Worm (Caenorhabditis elegans) whole organism, L1 larva: ENCODE data around the gene ins-10.

ENCODE experiments used
- C16A3.4 ChIP-seq: fragments of 150-350 bp; optimal IDR thresholded peaks from 2 replicates; lab custom pipeline; 2014; ENCODE audit warnings: missing biosample characterization, missing genetic modification characterization
- C34B4.2 ChIP-seq: sonication (generic microtip); optimal IDR thresholded peaks from 2 replicates; lab custom pipeline; 2017; ENCODE audit warnings: mild to moderate bottlenecking, missing genetic modification characterization, missing compliant biosample characterization
- Y116A8C.19 ChIP-seq: sonication (generic microtip); optimal IDR thresholded peaks from 2 replicates; lab custom pipeline; 2016; ENCODE audit warnings: missing compliant biosample characterization, missing genetic modification characterization, borderline replicate concordance
- aha-1 ChIP-seq: fragments of 150-350 bp; optimal IDR thresholded peaks from 2 replicates; lab custom pipeline; 2014; ENCODE audit warnings: missing biosample characterization, missing genetic modification characterization
- alr-1 ChIP-seq: fragments of 200-800 bp; sonication (Bioruptor generic); optimal IDR thresholded peaks from 2 replicates; lab custom pipeline; 2018; ENCODE audit warnings: borderline replicate concordance, mild to moderate bottlenecking, missing genetic modification characterization, missing compliant biosample characterization
- aly-2 ChIP-seq: fragments of 150-350 bp; optimal IDR thresholded peaks from 2 replicates; lab custom pipeline; 2014; ENCODE audit warnings: missing biosample characterization, missing genetic modification characterization
- ama-1 ChIP-seq: fragments of 150-350 bp; optimal IDR thresholded peaks from 2 replicates; lab custom pipeline; 2014
- ceh-63 ChIP-seq: fragments of 200-800 bp; sonication (Bioruptor generic); optimal IDR thresholded peaks from 2 replicates; lab custom pipeline; 2018; ENCODE audit warnings: mild to moderate bottlenecking, missing genetic modification characterization, missing compliant biosample characterization
- ceh-8 ChIP-seq: fragments of 200-800 bp; sonication (Bioruptor generic); optimal IDR thresholded peaks from 2 replicates; lab custom pipeline; 2018; ENCODE audit warnings: mild to moderate bottlenecking, missing genetic modification characterization, moderate library complexity, missing compliant biosample characterization
- ceh-88 ChIP-seq: fragments of 200-800 bp; sonication (Bioruptor generic); IDR thresholded peaks from 2 replicates; pipeline ENCODE4 v1.3.6; 2022; ENCODE audit warnings: missing genetic modification characterization, missing compliant biosample characterization
- ceh-90 ChIP-seq: sonication (generic microtip); optimal IDR thresholded peaks from 2 replicates; lab custom pipeline; 2016; ENCODE audit warnings: missing genetic modification characterization, missing compliant biosample characterization
- dpl-1 ChIP-seq, 3 experiments: fragments of 150-350 bp in 2 of 3; sonication (generic microtip) in 1 of 3; optimal IDR thresholded peaks; 2 replicates each; lab custom pipeline; 2014 to 2017; ENCODE audit warnings: missing biosample characterization in 3 of 3, missing genetic modification characterization in 3 of 3, missing genetic modification reagents in 3 of 3
- dsc-1 ChIP-seq: sonication (generic microtip); optimal IDR thresholded peaks from 2 replicates; lab custom pipeline; 2016; ENCODE audit warnings: mild to moderate bottlenecking, missing genetic modification characterization, missing compliant biosample characterization
- egl-27 ChIP-seq, 2 experiments: fragments of 150-350 bp in 1 of 2; sonication (generic microtip); optimal IDR thresholded peaks; 3 replicates each; lab custom pipeline; 2017 to 2018; ENCODE audit warnings: missing biosample characterization in 2 of 2, missing genetic modification characterization in 2 of 2, missing genetic modification reagents in 2 of 2
- elt-2 ChIP-seq: sonication (generic microtip); optimal IDR thresholded peaks from 2 replicates; lab custom pipeline; 2016; ENCODE audit warnings: missing genetic modification characterization, mild to moderate bottlenecking, inconsistent platforms, missing compliant biosample characterization, missing genetic modification reagents
- elt-3 ChIP-seq, 6 experiments: fragments of 150-350 bp in 1 of 6; sonication (generic microtip); optimal IDR thresholded peaks; 2 replicates each; lab custom pipeline; 2017 to 2018; ENCODE audit warnings: missing biosample characterization in 6 of 6, missing genetic modification characterization in 6 of 6, inconsistent platforms in 1 of 6
- ets-5 ChIP-seq: fragments of 200-800 bp; sonication (Bioruptor generic); IDR thresholded peaks from 2 replicates; pipeline ENCODE4 v1.3.6; 2022; ENCODE audit warnings: missing genetic modification characterization, missing compliant biosample characterization
- fkh-10 ChIP-seq: sonication (generic microtip); optimal IDR thresholded peaks from 2 replicates; lab custom pipeline; 2017; ENCODE audit warnings: missing biosample characterization, missing genetic modification reagents, missing genetic modification characterization
- hlh-4 ChIP-seq: sonication (generic microtip); optimal IDR thresholded peaks from 2 replicates; lab custom pipeline; 2016; ENCODE audit warnings: mild to moderate bottlenecking, missing genetic modification characterization, missing compliant biosample characterization
- hpl-2 ChIP-seq: fragments of 150-350 bp; optimal IDR thresholded peaks from 2 replicates; lab custom pipeline; 2014; ENCODE audit warnings: missing biosample characterization, missing genetic modification reagents, missing genetic modification characterization
- irx-1 ChIP-seq: sonication (generic microtip); optimal IDR thresholded peaks from 2 replicates; lab custom pipeline; 2016; ENCODE audit warnings: missing genetic modification characterization, missing compliant biosample characterization
- isw-1 ChIP-seq: fragments of 200-800 bp; sonication (Bioruptor generic); IDR thresholded peaks from 2 replicates; pipeline ENCODE4 v1.3.6; 2022; ENCODE audit warnings: missing genetic modification characterization, missing compliant biosample characterization
- jun-1 ChIP-seq: fragments of 150-350 bp; optimal IDR thresholded peaks from 2 replicates; lab custom pipeline; 2014; ENCODE audit warnings: missing biosample characterization, missing genetic modification reagents, missing genetic modification characterization
- lin-13 ChIP-seq: fragments of 150-350 bp; optimal IDR thresholded peaks from 2 replicates; lab custom pipeline; 2014; ENCODE audit warnings: missing biosample characterization, missing genetic modification reagents, missing genetic modification characterization
- lin-14 ChIP-seq: fragments of 200-800 bp; sonication (Bioruptor generic); optimal IDR thresholded peaks from 2 replicates; lab custom pipeline; 2018; ENCODE audit warnings: mild to moderate bottlenecking, missing genetic modification characterization, moderate library complexity, missing compliant biosample characterization
- lin-35 ChIP-seq, 2 experiments: fragments of 150-350 bp; optimal IDR thresholded peaks; 2 replicates each; lab custom pipeline; 2014; ENCODE audit warnings: missing biosample characterization in 2 of 2, missing genetic modification characterization in 2 of 2, missing genetic modification reagents in 2 of 2
- lin-39 ChIP-seq: fragments of 150-350 bp; optimal IDR thresholded peaks from 2 replicates; lab custom pipeline; 2014; ENCODE audit warnings: missing biosample characterization, missing genetic modification reagents, missing genetic modification characterization
- lir-3 ChIP-seq: sonication (generic microtip); optimal IDR thresholded peaks from 2 replicates; lab custom pipeline; 2016; ENCODE audit warnings: mild to moderate bottlenecking, missing genetic modification characterization, moderate library complexity, missing compliant biosample characterization; ENCODE audit not compliant: poor library complexity
- lsy-2 ChIP-seq, 2 experiments: fragments of 150-350 bp; optimal IDR thresholded peaks; 2 replicates each; lab custom pipeline; 2014; ENCODE audit warnings: missing biosample characterization in 2 of 2, missing genetic modification characterization in 2 of 2
- mep-1 ChIP-seq: fragments of 150-350 bp; optimal IDR thresholded peaks from 2 replicates; lab custom pipeline; 2014; ENCODE audit warnings: missing biosample characterization, missing genetic modification characterization
- nhr-11 ChIP-seq: fragments of 150-350 bp; optimal IDR thresholded peaks from 2 replicates; lab custom pipeline; 2014; ENCODE audit warnings: missing biosample characterization, missing genetic modification characterization
- nhr-237 ChIP-seq: fragments of 150-350 bp; optimal IDR thresholded peaks from 2 replicates; lab custom pipeline; 2014; ENCODE audit warnings: missing biosample characterization, missing genetic modification characterization
- nhr-28 ChIP-seq: fragments of 150-350 bp; optimal IDR thresholded peaks from 2 replicates; lab custom pipeline; 2014; ENCODE audit warnings: missing biosample characterization, missing genetic modification characterization
- nhr-71 ChIP-seq: sonication (generic microtip); optimal IDR thresholded peaks from 2 replicates; lab custom pipeline; 2016; ENCODE audit warnings: mild to moderate bottlenecking, missing genetic modification characterization, moderate library complexity, missing compliant biosample characterization
- nhr-77 ChIP-seq: fragments of 150-350 bp; optimal IDR thresholded peaks from 2 replicates; lab custom pipeline; 2014; ENCODE audit warnings: missing biosample characterization, missing genetic modification characterization
- nhr-84 ChIP-seq: sonication (generic microtip); optimal IDR thresholded peaks from 2 replicates; lab custom pipeline; 2017; ENCODE audit warnings: missing biosample characterization, missing genetic modification characterization
- nhr-85 ChIP-seq: sonication (generic microtip); peaks from one replicate; lab custom pipeline; 2016; ENCODE audit warnings: missing genetic modification characterization, inconsistent platforms, missing compliant biosample characterization
- nhr-90 ChIP-seq: sonication (generic microtip); optimal IDR thresholded peaks from 2 replicates; lab custom pipeline; 2016; ENCODE audit warnings: mild to moderate bottlenecking, missing genetic modification characterization, missing compliant biosample characterization; ENCODE audit not compliant: poor library complexity
- pax-3 ChIP-seq: fragments of 200-800 bp; sonication (Bioruptor generic); optimal IDR thresholded peaks from 2 replicates; lab custom pipeline; 2018; ENCODE audit warnings: mild to moderate bottlenecking, missing genetic modification characterization, moderate library complexity, missing compliant biosample characterization
- pqm-1 ChIP-seq: sonication (generic microtip); optimal IDR thresholded peaks from 3 replicates; lab custom pipeline; 2017; ENCODE audit warnings: missing biosample characterization, missing genetic modification characterization
- rnt-1 ChIP-seq: sonication (generic microtip); optimal IDR thresholded peaks from 2 replicates; lab custom pipeline; 2016; ENCODE audit warnings: mild to moderate bottlenecking, missing genetic modification characterization, moderate library complexity, missing compliant biosample characterization
- snpc-4 ChIP-seq: fragments of 150-350 bp; optimal IDR thresholded peaks from 2 replicates; lab custom pipeline; 2014; ENCODE audit warnings: missing biosample characterization, missing genetic modification characterization
- snu-23 ChIP-seq: sonication (generic microtip); optimal IDR thresholded peaks from 2 replicates; lab custom pipeline; 2016; ENCODE audit warnings: missing genetic modification characterization, missing compliant biosample characterization
- sox-4 ChIP-seq: sonication (generic microtip); optimal IDR thresholded peaks from 2 replicates; lab custom pipeline; 2016; ENCODE audit warnings: missing genetic modification characterization, missing compliant biosample characterization
- sptf-1 ChIP-seq: fragments of 150-350 bp; optimal IDR thresholded peaks from 2 replicates; lab custom pipeline; 2014; ENCODE audit warnings: missing biosample characterization, missing genetic modification characterization
- swsn-7 ChIP-seq: sonication (generic microtip); optimal IDR thresholded peaks from 2 replicates; lab custom pipeline; 2016; ENCODE audit warnings: missing genetic modification characterization, missing compliant biosample characterization
- tbx-2 ChIP-seq: sonication (generic microtip); optimal IDR thresholded peaks from 2 replicates; lab custom pipeline; 2016; ENCODE audit warnings: missing genetic modification characterization, missing compliant biosample characterization
- tlp-1 ChIP-seq: fragments of 150-350 bp; optimal IDR thresholded peaks from 2 replicates; lab custom pipeline; 2014; ENCODE audit warnings: missing biosample characterization, missing genetic modification characterization
- unc-62 ChIP-seq: fragments of 150-350 bp; optimal IDR thresholded peaks from 2 replicates; lab custom pipeline; 2014; ENCODE audit warnings: missing biosample characterization, missing genetic modification reagents, missing genetic modification characterization
- unc-86 ChIP-seq: sonication (generic microtip); optimal IDR thresholded peaks from 2 replicates; lab custom pipeline; 2016; ENCODE audit warnings: missing genetic modification characterization, missing compliant biosample characterization
- unc-98 ChIP-seq: fragments of 200-800 bp; sonication (Bioruptor generic); IDR thresholded peaks from 2 replicates; pipeline ENCODE4 v1.3.6; 2022; ENCODE audit warnings: missing genetic modification characterization, missing compliant biosample characterization
- vab-15 ChIP-seq: sonication (generic microtip); optimal IDR thresholded peaks from 2 replicates; lab custom pipeline; 2017; ENCODE audit warnings: missing genotype, mild to moderate bottlenecking, missing genetic modification characterization, missing compliant biosample characterization
- ztf-11 ChIP-seq, 2 experiments: sonication (generic microtip); optimal IDR thresholded peaks; 2 replicates each; lab custom pipeline; 2016 to 2017; ENCODE audit warnings: missing genetic modification characterization in 2 of 2, missing biosample characterization in 1 of 2, missing compliant biosample characterization in 1 of 2

Gene ins-10

ce11 chrV:14012002-14012554 lies 21.7 kb upstream of the ins-10 start, which contains the start of the genes ddx-17 and aip-1 (continued):
- TF ChIP-seq pax-3 (tag; lab: Kevin White, UChicago) (peak; percentile 74), nhr-71 (tag; lab: Kevin White, UChicago) (peak; percentile 86), ztf-11 (tag; optimal IDR thresholded peaks at IDR 0.05; lab: Kevin White, UChicago) (no peak), jun-1 (tag; lab: Kevin White, UChicago) (peak; percentile 61), aly-2 (tag; lab: Kevin White, UChicago) (no peak), swsn-7 (tag; lab: Kevin White, UChicago) (peak; percentile 63), ceh-8 (no peak), snpc-4 (tag; lab: Kevin White, UChicago) (peak; percentile 27), elt-3 (tag; optimal IDR thresholded peaks at IDR 0.05; lab: Kevin White, UChicago) (peak in 1 of 6 experiments; percentile 49), snu-23 (peak; percentile 84), C34B4.2 (tag; lab: Kevin White, UChicago) (no peak), nhr-77 (tag; lab: Kevin White, UChicago) (peak; percentile 59), aha-1 (tag; lab: Kevin White, UChicago) (no peak), irx-1 (tag; lab: Kevin White, UChicago) (peak; percentile 30), isw-1 (GFP tag; lab: Robert Waterston, UW) (peak; percentile 72), nhr-11 (tag; lab: Kevin White, UChicago) (no peak), hpl-2 (peak; percentile 37), lin-35 (GFP tag; optimal IDR thresholded peaks at IDR 0.05; lab: Kevin White, UChicago) (peak; percentile 81 to 90), nhr-28 (tag; lab: Kevin White, UChicago) (no peak), dpl-1 (GFP tag; optimal IDR thresholded peaks at IDR 0.05; lab: Kevin White, UChicago) (peak; percentile 64 to 82 (median 78)), fkh-10 (no peak), nhr-85 (tag; lab: Kevin White, UChicago) (peak; percentile 81), mep-1 (tag; lab: Kevin White, UChicago) (peak; percentile 82), unc-98 (no peak), hlh-4 (tag; lab: Kevin White, UChicago) (no peak), tlp-1 (tag; lab: Kevin White, UChicago) (no peak), pqm-1 (tag; lab: Kevin White, UChicago) (no peak), rnt-1 (tag; lab: Kevin White, UChicago) (peak; percentile 74), tbx-2 (tag; lab: Kevin White, UChicago) (peak; percentile 76), ama-1 (lab: Kevin White, UChicago) (no peak), lin-13 (GFP tag; lab: Kevin White, UChicago) (peak; percentile 61), ets-5 (GFP tag; lab: Robert Waterston, UW) (no peak), ceh-88 (GFP tag; lab: Robert Waterston, UW) (no peak), sox-4 (tag; lab: Kevin White, UChicago) (peak; percentile 41), elt-2 (peak; percentile 0), nhr-84 (tag; lab: Kevin White, UChicago) (no peak), vab-15 (tag; lab: Kevin White, UChicago) (peak; percentile 1), egl-27 (tag; optimal IDR thresholded peaks at IDR 0.05; lab: Kevin White, UChicago) (no peak), lsy-2 (tag; optimal IDR thresholded peaks at IDR 0.05; lab: Kevin White, UChicago) (peak; percentile 70 to 89), unc-86 (tag; lab: Kevin White, UChicago) (peak; percentile 56), C16A3.4 (tag; lab: Kevin White, UChicago) (peak; percentile 78), nhr-237 (tag; lab: Kevin White, UChicago) (no peak), Y116A8C.19 (no peak), ceh-63 (GFP tag; lab: Kevin White, UChicago) (no peak), alr-1 (tag; lab: Kevin White, UChicago) (no peak), unc-62 (no peak), lin-39 (tag; lab: Kevin White, UChicago) (peak; percentile 19), lir-3 (tag; lab: Kevin White, UChicago) (no peak), ceh-90 (no peak), dsc-1 (tag; lab: Kevin White, UChicago) (peak; percentile 55), sptf-1 (tag; lab: Kevin White, UChicago) (no peak), nhr-90 (peak; percentile 42), lin-14 (GFP tag; lab: Kevin White, UChicago) (peak; percentile 83)
